Worm (Caenorhabditis elegans): ENCODE data around the gene elt-6.

DNA sequence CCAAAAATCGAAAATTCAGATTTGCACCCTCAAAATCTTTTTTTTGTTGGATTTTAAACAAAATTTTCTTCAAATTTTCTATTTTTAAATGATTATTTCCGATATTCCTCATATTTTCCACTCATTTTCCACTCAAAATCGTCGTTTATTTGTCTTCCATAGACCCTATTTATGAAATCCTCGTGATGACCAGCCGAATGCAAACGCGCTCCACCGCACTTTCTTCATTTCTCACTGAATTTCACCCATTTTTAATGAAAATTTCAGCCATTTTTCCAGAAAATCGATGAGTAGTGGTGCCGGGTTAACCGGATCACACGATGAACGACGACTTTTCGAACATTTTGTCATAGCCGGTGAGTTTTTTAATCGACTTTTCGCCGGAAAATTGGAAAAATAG is 5.9 kb downstream of the elt-6 start, which contains the start of gene denn-4:
- TF ChIP-seq flt-1 (GFP tag; IDR thresholded peaks at IDR 0.05) (no peak), ztf-23 (GFP tag; IDR thresholded peaks at IDR 0.05) (no peak)

All from whole organism, midembryonic.